Fruit fly (Drosophila melanogaster) Kc167 (cell line): ENCODE data around the gene CG12035.

Experiments used
- Myc ChIP-seq: fragments of >200 bp; optimal IDR thresholded peaks from 2 replicates; lab custom pipeline; 2017; ENCODE audit warnings: missing external identifiers
- Sin3A ChIP-seq: fragments of >200 bp; optimal IDR thresholded peaks from 2 replicates; lab custom pipeline; 2018; ENCODE audit warnings: missing external identifiers
- h ChIP-seq: fragments of >200 bp; optimal IDR thresholded peaks from 3 replicates; lab custom pipeline; 2018; ENCODE audit warnings: missing external identifiers
- insv ChIP-seq: fragments of >200 bp; optimal IDR thresholded peaks from 3 replicates; lab custom pipeline; 2018; ENCODE audit warnings: missing external identifiers
- psq ChIP-seq: fragments of >200 bp; optimal IDR thresholded peaks from 2 replicates; lab custom pipeline; 2017; ENCODE audit warnings: missing external identifiers
- ttk ChIP-seq: sonication (Bioruptor generic); optimal IDR thresholded peaks from 2 replicates; lab custom pipeline; 2017; ENCODE audit warnings: missing external identifiers

DNA sequence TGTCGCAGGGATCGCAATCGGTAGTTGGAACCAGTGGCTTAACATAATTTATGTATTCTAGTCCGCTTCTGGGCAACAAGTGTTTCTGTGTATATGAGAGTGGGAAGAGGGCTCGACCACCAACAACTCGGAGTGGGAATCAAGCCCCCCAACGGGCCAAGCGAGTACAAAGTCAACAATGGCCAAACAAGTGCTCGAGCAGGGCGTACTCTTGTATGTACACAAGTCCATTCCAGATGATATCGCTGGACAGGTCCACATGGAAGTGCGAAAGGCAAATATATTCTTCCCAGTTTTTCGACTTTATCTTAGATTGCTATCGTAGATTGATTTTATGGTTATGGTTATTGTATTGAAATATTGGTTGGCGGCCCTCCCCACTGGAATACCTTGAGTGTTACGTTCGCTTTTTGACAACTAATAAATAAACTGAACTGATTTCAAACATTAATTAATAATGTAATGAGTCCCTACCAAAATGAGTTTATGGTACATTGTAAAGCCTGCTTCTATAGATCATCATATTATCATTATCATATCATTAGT, 18.4 kb downstream of the CG12035 start:
- TF ChIP-seq insv (lab: Kevin White, UChicago) (no peak), psq (no peak), h (lab: Kevin White, UChicago) (no peak), ttk (lab: Kevin White, UChicago) (no peak), Sin3A (no peak), Myc (lab: Kevin White, UChicago) (no peak)
